Worm (Caenorhabditis elegans): Measurements from ENCODE around the gene unc-46.

ce11 chrV:5052233-5052632 lies 46.6 kb downstream of the unc-46 start, which contains the start of gene K11D12.12:
- TF ChIP-seq ceh-88 (GFP tag; IDR thresholded peaks at IDR 0.05): no peak
- TF ChIP-seq unc-30 (tag; optimal IDR thresholded peaks at IDR 0.05): no peak
- no peak for TF ChIP-seq nhr-11 (tag; optimal IDR thresholded peaks at IDR 0.05)
- TF ChIP-seq rnt-1 (tag; optimal IDR thresholded peaks at IDR 0.05): no peak
- no peak for TF ChIP-seq unc-62 (GFP tag; optimal IDR thresholded peaks at IDR 0.05)
- TF ChIP-seq nhr-237 (tag; optimal IDR thresholded peaks at IDR 0.05): no peak
- TF ChIP-seq lin-13 (GFP tag; optimal IDR thresholded peaks at IDR 0.05): no peak
- TF ChIP-seq jun-1 (tag; optimal IDR thresholded peaks at IDR 0.05): no peak
- TF ChIP-seq isw-1 (GFP tag; IDR thresholded peaks at IDR 0.05): no peak
- TF ChIP-seq mep-1 (tag; optimal IDR thresholded peaks at IDR 0.05): no peak

All from whole organism, L1 larva.